Worm (Caenorhabditis elegans) whole organism, young adult: ENCODE data around the gene nmad-1.

Experiments
- B0336.3 ChIP-seq: fragments of 200-800 bp; sonication (Bioruptor generic); IDR thresholded peaks from 2 replicates; pipeline ENCODE4 v1.3.6; 2022; ENCODE audit warnings: missing genetic modification characterization, missing compliant biosample characterization
- D2030.7 ChIP-seq: fragments of 200-800 bp; sonication (Bioruptor generic); IDR thresholded peaks from 2 replicates; pipeline ENCODE4 v1.3.6; 2022; ENCODE audit warnings: missing genetic modification reagents, missing genetic modification characterization, missing compliant biosample characterization
- F10E7.11 ChIP-seq: sonication (generic microtip); optimal IDR thresholded peaks from 2 replicates; lab custom pipeline; 2017; ENCODE audit warnings: mild to moderate bottlenecking, missing genetic modification characterization, moderate library complexity, missing compliant biosample characterization
- F37B4.10 ChIP-seq: fragments of 200-800 bp; sonication (Bioruptor generic); IDR thresholded peaks from 2 replicates; pipeline ENCODE4 v1.3.6; 2022; ENCODE audit warnings: missing genetic modification characterization, missing compliant biosample characterization
- F39B2.1 ChIP-seq: fragments of 200-800 bp; sonication (Bioruptor generic); IDR thresholded peaks from 2 replicates; pipeline ENCODE4 v1.3.6; 2022; ENCODE audit warnings: missing genetic modification reagents, missing genetic modification characterization, missing compliant biosample characterization
- F52B5.7 ChIP-seq: sonication (generic microtip); optimal IDR thresholded peaks from 2 replicates; lab custom pipeline; 2016; ENCODE audit warnings: mild to moderate bottlenecking, missing genetic modification characterization, missing compliant biosample characterization
- F57C9.4 ChIP-seq: sonication (generic microtip); optimal IDR thresholded peaks from 2 replicates; lab custom pipeline; 2017; ENCODE audit warnings: mild to moderate bottlenecking, missing genetic modification characterization, missing compliant biosample characterization
- Y53F4B.3 ChIP-seq: fragments of 200-800 bp; sonication (Bioruptor generic); IDR thresholded peaks from 2 replicates; pipeline ENCODE4 v1.3.6; 2022; ENCODE audit warnings: missing genetic modification reagents, missing genetic modification characterization, missing compliant biosample characterization
- ama-1 ChIP-seq, 3 experiments: fragments of 150-350 bp in 1 of 3; sonication (generic microtip) in 2 of 3; optimal IDR thresholded peaks; 2 replicates each; lab custom pipeline; 2014 to 2018; ENCODE audit warnings: missing biosample characterization in 2 of 3, missing genetic modification characterization in 2 of 3, missing genetic modification reagents in 2 of 3
- atf-7 ChIP-seq: sonication (generic microtip); optimal IDR thresholded peaks from 2 replicates; lab custom pipeline; 2017; ENCODE audit warnings: mild to moderate bottlenecking, missing genetic modification characterization, missing compliant biosample characterization
- athp-1 ChIP-seq: sonication (generic microtip); optimal IDR thresholded peaks from 2 replicates; lab custom pipeline; 2017; ENCODE audit warnings: mild to moderate bottlenecking, missing genetic modification characterization, missing compliant biosample characterization
- attf-5 ChIP-seq: fragments of 200-800 bp; sonication (Bioruptor generic); optimal IDR thresholded peaks from 2 replicates; lab custom pipeline; 2018; ENCODE audit warnings: mild to moderate bottlenecking, missing genetic modification characterization, missing compliant biosample characterization
- bed-1 ChIP-seq: fragments of 200-800 bp; sonication (Bioruptor generic); IDR thresholded peaks from 2 replicates; pipeline ENCODE4 v1.3.6; 2022; ENCODE audit warnings: missing genetic modification reagents, missing genetic modification characterization, missing compliant biosample characterization
- cebp-2 ChIP-seq: fragments of 200-800 bp; sonication (Bioruptor generic); IDR thresholded peaks from 2 replicates; pipeline ENCODE4 v1.3.6; 2022; ENCODE audit warnings: missing genetic modification characterization, missing compliant biosample characterization
- ceh-79 ChIP-seq: sonication (generic microtip); optimal IDR thresholded peaks from 2 replicates; lab custom pipeline; 2017; ENCODE audit warnings: mild to moderate bottlenecking, missing genetic modification characterization, missing compliant biosample characterization
- chd-7 ChIP-seq: sonication (generic microtip); optimal IDR thresholded peaks from 2 replicates; lab custom pipeline; 2016; ENCODE audit warnings: mild to moderate bottlenecking, missing genetic modification characterization, moderate library complexity, missing compliant biosample characterization
- die-1 ChIP-seq: sonication (generic microtip); optimal IDR thresholded peaks from 2 replicates; lab custom pipeline; 2016; ENCODE audit warnings: missing genotype, mild to moderate bottlenecking, missing genetic modification characterization, missing compliant biosample characterization
- dox-1 ChIP-seq: fragments of 200-800 bp; sonication (Bioruptor generic); IDR thresholded peaks from 2 replicates; pipeline ENCODE4 v1.3.6; 2022; ENCODE audit warnings: missing genetic modification reagents, missing genetic modification characterization, missing compliant biosample characterization
- dpff-1 ChIP-seq: sonication (generic microtip); optimal IDR thresholded peaks from 2 replicates; lab custom pipeline; 2017; ENCODE audit warnings: mild to moderate bottlenecking, missing genetic modification characterization, missing compliant biosample characterization
- dpl-1 ChIP-seq: fragments of 150-350 bp; optimal IDR thresholded peaks from 2 replicates; lab custom pipeline; 2014; ENCODE audit warnings: missing biosample characterization, missing genetic modification reagents, missing genetic modification characterization
- egl-18 ChIP-seq: fragments of 200-800 bp; sonication (Bioruptor generic); IDR thresholded peaks from 2 replicates; pipeline ENCODE4 v1.3.6; 2022; ENCODE audit warnings: missing genetic modification reagents, missing genetic modification characterization, missing compliant biosample characterization
- egrh-3 ChIP-seq: fragments of 200-800 bp; sonication (Bioruptor generic); IDR thresholded peaks from 2 replicates; pipeline ENCODE4 v1.3.6; 2022; ENCODE audit warnings: missing genetic modification reagents, missing genetic modification characterization, missing compliant biosample characterization
- ekl-4 ChIP-seq: fragments of 200-800 bp; sonication (Bioruptor generic); IDR thresholded peaks from 2 replicates; pipeline ENCODE4 v1.3.6; 2022; ENCODE audit warnings: missing genetic modification reagents, missing genetic modification characterization, missing compliant biosample characterization
- him-1 ChIP-seq: sonication (generic microtip); optimal IDR thresholded peaks from 2 replicates; lab custom pipeline; 2016; ENCODE audit warnings: missing genotype, missing genetic modification reagents, missing genetic modification characterization, missing compliant biosample characterization
- hmg-20 ChIP-seq: fragments of 200-800 bp; sonication (Bioruptor generic); IDR thresholded peaks from 2 replicates; pipeline ENCODE4 v1.3.6; 2022; ENCODE audit warnings: missing genetic modification reagents, missing genetic modification characterization, missing compliant biosample characterization
- hrde-1 ChIP-seq: sonication (generic microtip); optimal IDR thresholded peaks from 2 replicates; lab custom pipeline; 2016; ENCODE audit warnings: missing genetic modification characterization, mild to moderate bottlenecking, missing compliant biosample characterization, moderate library complexity, missing genotype, missing genetic modification reagents, borderline replicate concordance
- hsf-1 ChIP-seq: fragments of 200-800 bp; sonication (Bioruptor generic); IDR thresholded peaks from 2 replicates; pipeline ENCODE4 v1.3.6; 2022; ENCODE audit warnings: missing genetic modification reagents, missing genetic modification characterization, missing compliant biosample characterization
- lag-1 ChIP-seq: fragments of 200-800 bp; sonication (Bioruptor generic); IDR thresholded peaks from 2 replicates; pipeline ENCODE4 v1.3.6; 2022; ENCODE audit warnings: missing genetic modification reagents, missing genetic modification characterization, missing compliant biosample characterization
- let-526 ChIP-seq: fragments of 200-800 bp; sonication (Bioruptor generic); IDR thresholded peaks from 2 replicates; pipeline ENCODE4 v1.3.6; 2022; ENCODE audit warnings: missing genetic modification reagents, missing genetic modification characterization, missing compliant biosample characterization
- lin-26 ChIP-seq: fragments of 200-800 bp; sonication (Bioruptor generic); IDR thresholded peaks from 2 replicates; pipeline ENCODE4 v1.3.6; 2022; ENCODE audit warnings: missing genetic modification reagents, missing genetic modification characterization, missing compliant biosample characterization
- lin-35 ChIP-seq, 3 experiments: fragments of 150-350 bp in 2 of 3; sonication (generic microtip) in 1 of 3; optimal IDR thresholded peaks; 2 replicates each; lab custom pipeline; 2014 to 2018; ENCODE audit warnings: missing biosample characterization in 3 of 3, missing genetic modification characterization in 3 of 3, missing genetic modification reagents in 3 of 3
- lin-40 ChIP-seq: sonication (generic microtip); optimal IDR thresholded peaks from 2 replicates; lab custom pipeline; 2016; ENCODE audit warnings: missing genetic modification characterization, mild to moderate bottlenecking, missing compliant biosample characterization, missing genotype, missing genetic modification reagents
- lin-54 ChIP-seq: fragments of 200-800 bp; sonication (Bioruptor generic); optimal IDR thresholded peaks from 2 replicates; lab custom pipeline; 2018; ENCODE audit warnings: mild to moderate bottlenecking, missing genetic modification characterization, missing compliant biosample characterization
- madf-10 ChIP-seq: sonication (generic microtip); optimal IDR thresholded peaks from 2 replicates; lab custom pipeline; 2016; ENCODE audit warnings: mild to moderate bottlenecking, missing genetic modification characterization, missing compliant biosample characterization
- madf-6 ChIP-seq: fragments of 200-800 bp; sonication (Bioruptor generic); IDR thresholded peaks from 2 replicates; pipeline ENCODE4 v1.3.6; 2022; ENCODE audit warnings: missing genetic modification reagents, missing genetic modification characterization, missing compliant biosample characterization
- mes-4 ChIP-seq: sonication (generic microtip); optimal IDR thresholded peaks from 2 replicates; lab custom pipeline; 2016; ENCODE audit warnings: missing genotype, missing genetic modification characterization, missing compliant biosample characterization
- mxl-1 ChIP-seq: sonication (generic microtip); optimal IDR thresholded peaks from 2 replicates; lab custom pipeline; 2016; ENCODE audit warnings: missing genetic modification characterization, missing compliant biosample characterization
- nhr-179 ChIP-seq: sonication (generic microtip); optimal IDR thresholded peaks from 2 replicates; lab custom pipeline; 2016; ENCODE audit warnings: mild to moderate bottlenecking, missing genetic modification characterization, missing compliant biosample characterization
- nhr-80 ChIP-seq: sonication (generic microtip); optimal IDR thresholded peaks from 2 replicates; lab custom pipeline; 2016; ENCODE audit warnings: missing genetic modification characterization, missing compliant biosample characterization
- nhr-90 ChIP-seq: sonication (generic microtip); optimal IDR thresholded peaks from 2 replicates; lab custom pipeline; 2016; ENCODE audit warnings: missing genotype, mild to moderate bottlenecking, missing genetic modification characterization, missing compliant biosample characterization
- rcor-1 ChIP-seq: fragments of 200-800 bp; sonication (Bioruptor generic); IDR thresholded peaks from 2 replicates; pipeline ENCODE4 v1.3.6; 2022; ENCODE audit warnings: missing genetic modification reagents, missing genetic modification characterization, missing compliant biosample characterization
- rpc-1 ChIP-seq, 2 experiments: fragments of 150-350 bp in 1 of 2; sonication (generic microtip) in 1 of 2; optimal IDR thresholded peaks; 2 replicates each; lab custom pipeline; 2014 to 2018; ENCODE audit warnings: missing biosample characterization in 1 of 2, missing genetic modification characterization in 1 of 2, missing genetic modification reagents in 1 of 2, missing genotype in 1 of 2
- sdz-38 ChIP-seq: sonication (generic microtip); optimal IDR thresholded peaks from 2 replicates; lab custom pipeline; 2016; ENCODE audit warnings: missing genotype, missing genetic modification characterization, missing compliant biosample characterization
- sea-2 ChIP-seq: fragments of 200-800 bp; sonication (Bioruptor generic); IDR thresholded peaks from 2 replicates; pipeline ENCODE4 v1.3.6; 2022; ENCODE audit warnings: missing genetic modification characterization, missing compliant biosample characterization
- snpc-3.4 ChIP-seq: sonication (generic microtip); optimal IDR thresholded peaks from 2 replicates; lab custom pipeline; 2017; ENCODE audit warnings: missing genetic modification characterization, mild to moderate bottlenecking, missing compliant biosample characterization, antibody characterized with exemption, moderate library complexity, missing genotype, missing genetic modification reagents
- ztf-22 ChIP-seq: fragments of 200-800 bp; sonication (Bioruptor generic); optimal IDR thresholded peaks from 2 replicates; lab custom pipeline; 2018; ENCODE audit warnings: mild to moderate bottlenecking, missing genetic modification characterization, moderate library complexity, missing compliant biosample characterization
- ztf-25 ChIP-seq: fragments of 200-800 bp; sonication (Bioruptor generic); IDR thresholded peaks from 2 replicates; pipeline ENCODE4 v1.3.6; 2022; ENCODE audit warnings: missing genetic modification reagents, missing genetic modification characterization, missing compliant biosample characterization
- ztf-26 ChIP-seq: sonication (generic microtip); optimal IDR thresholded peaks from 2 replicates; lab custom pipeline; 2017; ENCODE audit warnings: missing genetic modification characterization, missing compliant biosample characterization
- ztf-6 ChIP-seq: fragments of 200-800 bp; sonication (Bioruptor generic); IDR thresholded peaks from 2 replicates; pipeline ENCODE4 v1.3.6; 2022; ENCODE audit warnings: missing genetic modification reagents, missing genetic modification characterization, missing compliant biosample characterization

The nmad-1 gene

DNA sequence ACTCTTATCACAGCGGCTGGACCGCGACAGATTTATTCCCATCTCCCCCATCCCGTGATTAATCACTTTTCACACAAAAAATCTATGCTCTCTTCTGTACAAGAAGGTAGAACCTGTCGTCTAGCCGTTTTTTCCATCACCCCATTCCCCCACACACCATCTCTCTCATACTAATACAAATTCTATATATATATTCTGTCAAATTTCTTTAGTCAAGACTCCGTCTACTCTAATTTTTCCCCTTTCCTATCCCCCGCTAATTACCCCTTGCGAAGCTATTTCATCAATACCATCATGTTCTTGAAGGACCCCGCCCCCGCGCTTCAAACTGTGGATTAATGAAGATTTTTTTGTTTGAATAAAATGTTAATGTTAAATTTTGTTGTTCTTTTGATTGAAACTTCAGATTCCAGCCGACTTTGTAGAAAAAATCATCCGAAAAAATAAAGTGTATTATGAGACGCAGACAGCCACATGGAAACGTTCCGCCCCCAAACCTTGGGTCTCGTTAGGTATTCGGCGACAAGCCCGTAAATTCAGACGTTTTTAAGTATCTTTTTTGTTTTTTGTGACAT, 48.6 kb downstream of the nmad-1 start (continued):
- TF ChIP-seq rpc-1 (optimal IDR thresholded peaks at IDR 0.05; lab: Kevin White, UChicago), result no peak
- TF ChIP-seq rpc-1 (tag; optimal IDR thresholded peaks at IDR 0.05; lab: Kevin White, UChicago), result no peak
- TF ChIP-seq nhr-80, result no peak
- peak; percentile 22 for TF ChIP-seq attf-5 (GFP tag; lab: Kevin White, UChicago)
- TF ChIP-seq nhr-90 (tag; lab: Kevin White, UChicago), result peak; percentile 52
- TF ChIP-seq snpc-3.4 (tag; lab: Kevin White, UChicago), result peak; percentile 7
- TF ChIP-seq ceh-79, result peak; percentile 81
- no peak for TF ChIP-seq mes-4 (tag; lab: Kevin White, UChicago)
- TF ChIP-seq F37B4.10 (GFP tag; lab: Robert Waterston, UW), result no peak
- TF ChIP-seq nhr-179 (tag; lab: Kevin White, UChicago), result peak; percentile 63
- no peak for TF ChIP-seq die-1
- peak; percentile 89 for TF ChIP-seq ama-1 (optimal IDR thresholded peaks at IDR 0.05; lab: Kevin White, UChicago)
- TF ChIP-seq ama-1 (GFP tag; optimal IDR thresholded peaks at IDR 0.05; lab: Kevin White, UChicago), result no peak
- TF ChIP-seq lin-54 (GFP tag; lab: Kevin White, UChicago), result peak; percentile 37
- TF ChIP-seq F39B2.1, result no peak
- TF ChIP-seq F57C9.4 (tag; lab: Kevin White, UChicago), result peak; percentile 52
- TF ChIP-seq bed-1 (GFP tag; lab: Robert Waterston, UW), result no peak
- no peak for TF ChIP-seq lag-1 (GFP tag; lab: Robert Waterston, UW)
- TF ChIP-seq egl-18 (GFP tag; lab: Robert Waterston, UW), result no peak
- peak; percentile 65 for TF ChIP-seq F10E7.11 (tag; lab: Kevin White, UChicago)
- no peak for TF ChIP-seq sea-2 (GFP tag; lab: Robert Waterston, UW)
- no peak for TF ChIP-seq D2030.7 (GFP tag; lab: Robert Waterston, UW)
- TF ChIP-seq hrde-1 (tag; lab: Kevin White, UChicago), result peak; percentile 29
- TF ChIP-seq dpff-1 (tag; lab: Kevin White, UChicago), result peak; percentile 46
- peak; percentile 4; the same call in 1 of the 2 replicates for TF ChIP-seq egrh-3 (GFP tag; lab: Robert Waterston, UW)
- no peak for TF ChIP-seq lin-40 (tag; lab: Kevin White, UChicago)
- peak; percentile 3 for TF ChIP-seq athp-1 (tag; lab: Kevin White, UChicago)
- TF ChIP-seq lin-35 (GFP tag; optimal IDR thresholded peaks at IDR 0.05; lab: Kevin White, UChicago), result peak in 1 of 3 experiments; percentile 9
- TF ChIP-seq F52B5.7 (tag; lab: Kevin White, UChicago), result no peak
- no peak for TF ChIP-seq rcor-1 (GFP tag; lab: Robert Waterston, UW)
- TF ChIP-seq dpl-1, result no peak
- TF ChIP-seq ztf-26, result peak; percentile 66
- TF ChIP-seq ztf-25, result no peak
- TF ChIP-seq Y53F4B.3 (GFP tag; lab: Robert Waterston, UW), result no peak
- no peak for TF ChIP-seq ztf-22 (GFP tag; lab: Kevin White, UChicago)
- peak; percentile 77; the same call in 1 of the 2 replicates for TF ChIP-seq cebp-2 (GFP tag; lab: Robert Waterston, UW)
- no peak for TF ChIP-seq ztf-6
- no peak for TF ChIP-seq mxl-1 (tag; lab: Kevin White, UChicago)
- TF ChIP-seq hsf-1, result 0 out of 2 replicates have a peak, but pooled peaks have one; percentile 6
- no peak for TF ChIP-seq sdz-38 (tag; lab: Kevin White, UChicago)
- peak; percentile 65 for TF ChIP-seq chd-7 (tag; lab: Kevin White, UChicago)
- TF ChIP-seq madf-10, result peak; percentile 50
- TF ChIP-seq B0336.3, result peak; percentile 75
- peak; percentile 85 for TF ChIP-seq ekl-4
- no peak for TF ChIP-seq him-1
- TF ChIP-seq madf-6 (GFP tag; lab: Robert Waterston, UW), result peak; percentile 46; the same call in 1 of the 2 replicates
- TF ChIP-seq hmg-20, result peak; percentile 62; the same call in 1 of the 2 replicates
- TF ChIP-seq dox-1 (GFP tag; lab: Robert Waterston, UW), result 0 out of 2 replicates have a peak, but pooled peaks have one; percentile 19
- peak; percentile 67 for TF ChIP-seq atf-7 (tag; lab: Kevin White, UChicago)
- no peak for TF ChIP-seq let-526 (GFP tag; lab: Robert Waterston, UW)
- 0 out of 2 replicates have a peak, but pooled peaks have one; percentile 54 for TF ChIP-seq lin-26 (GFP tag; lab: Robert Waterston, UW)
- TF ChIP-seq, all 124 proteins: peak for 42
